Worm (Caenorhabditis elegans) whole organism, early embryonic: ENCODE results near the gene T26E4.9.

Source experiments
- B0310.2 ChIP-seq: sonication (generic microtip); optimal IDR thresholded peaks from 2 replicates; lab custom pipeline; 2016; ENCODE audit warnings: mild to moderate bottlenecking, missing genetic modification characterization, missing compliant biosample characterization
- F13C5.2 ChIP-seq: sonication (generic microtip); optimal IDR thresholded peaks from 2 replicates; lab custom pipeline; 2017; ENCODE audit warnings: mild to moderate bottlenecking, missing genetic modification characterization, inconsistent platforms, missing compliant biosample characterization
- aly-1 ChIP-seq: sonication (generic microtip); optimal IDR thresholded peaks from 2 replicates; lab custom pipeline; 2016; ENCODE audit warnings: missing genetic modification characterization, missing compliant biosample characterization
- ama-1 ChIP-seq: fragments of 150-350 bp; optimal IDR thresholded peaks from 2 replicates; lab custom pipeline; 2014
- ceh-13 ChIP-seq: fragments of 200-800 bp; sonication (Bioruptor generic); optimal IDR thresholded peaks from 2 replicates; lab custom pipeline; 2018; ENCODE audit warnings: mild to moderate bottlenecking, missing genetic modification characterization, missing compliant biosample characterization
- ceh-36 ChIP-seq: sonication (generic microtip); optimal IDR thresholded peaks from 2 replicates; lab custom pipeline; 2016; ENCODE audit warnings: missing genetic modification characterization, inconsistent platforms, missing compliant biosample characterization
- ets-7 ChIP-seq: sonication (generic microtip); optimal IDR thresholded peaks from 2 replicates; lab custom pipeline; 2016; ENCODE audit warnings: missing genotype, missing genetic modification characterization, missing compliant biosample characterization
- hmbx-1 ChIP-seq: sonication (generic microtip); optimal IDR thresholded peaks from 2 replicates; lab custom pipeline; 2016; ENCODE audit warnings: mild to moderate bottlenecking, missing genetic modification characterization, missing compliant biosample characterization
- hmg-4 ChIP-seq: fragments of 200-800 bp; sonication (Bioruptor generic); optimal IDR thresholded peaks from 2 replicates; lab custom pipeline; 2018; ENCODE audit warnings: mild to moderate bottlenecking, missing genetic modification characterization, missing compliant biosample characterization
- scrt-1 ChIP-seq: fragments of 200-800 bp; sonication (Bioruptor generic); IDR thresholded peaks from 2 replicates; pipeline ENCODE4 v1.3.6; 2022; ENCODE audit warnings: missing genetic modification characterization, missing compliant biosample characterization
- tbx-11 ChIP-seq: fragments of 200-800 bp; sonication (Bioruptor generic); IDR thresholded peaks from 2 replicates; pipeline ENCODE4 v1.3.6; 2022; ENCODE audit warnings: missing genetic modification characterization, missing compliant biosample characterization
- tbx-37 ChIP-seq: fragments of 200-800 bp; sonication (Bioruptor generic); conservative IDR thresholded peaks from 2 replicates; pipeline ENCODE4 v1.3.6; 2022; ENCODE audit warnings: missing genetic modification reagents, missing genetic modification characterization, missing compliant biosample characterization
- tra-4 ChIP-seq: sonication (generic microtip); optimal IDR thresholded peaks from 2 replicates; lab custom pipeline; 2017; ENCODE audit warnings: missing genetic modification characterization, missing compliant biosample characterization

ce11 chrV:15758449-15758848 is 44.1 kb downstream of the T26E4.9 start, which contains the start of gene str-9:
- TF ChIP-seq ets-7 (tag; lab: Kevin White, UChicago) (no peak), aly-1 (tag; lab: Kevin White, UChicago) (no peak), tra-4 (tag; lab: Kevin White, UChicago) (no peak), ama-1 (lab: Kevin White, UChicago) (no peak), tbx-11 (GFP tag; lab: Robert Waterston, UW) (no peak), tbx-37 (no peak), ceh-13 (GFP tag; lab: Kevin White, UChicago) (no peak), ceh-36 (tag; lab: Kevin White, UChicago) (no peak), hmbx-1 (no peak), scrt-1 (GFP tag; lab: Robert Waterston, UW) (no peak), hmg-4 (GFP tag; lab: Kevin White, UChicago) (no peak), F13C5.2 (no peak), B0310.2 (tag; lab: Kevin White, UChicago) (no peak)
